Worm (Caenorhabditis elegans) whole organism, L3 larva: ENCODE results near the gene Y66D12A.11.

Source experiments
- R02D3.7 ChIP-seq: fragments of 150-350 bp; optimal IDR thresholded peaks from 2 replicates; lab custom pipeline; 2014; ENCODE audit warnings: missing biosample characterization, missing genetic modification characterization
- ZK546.5 ChIP-seq: sonication (generic microtip); optimal IDR thresholded peaks from 2 replicates; lab custom pipeline; 2017; ENCODE audit warnings: missing biosample characterization, missing genetic modification characterization
- aly-2 ChIP-seq: fragments of 150-350 bp; optimal IDR thresholded peaks from 2 replicates; lab custom pipeline; 2014; ENCODE audit warnings: missing biosample characterization, missing genetic modification characterization
- ama-1 ChIP-seq: fragments of 150-350 bp; optimal IDR thresholded peaks from 2 replicates; lab custom pipeline; 2018
- ceh-16 ChIP-seq: sonication (generic microtip); optimal IDR thresholded peaks from 2 replicates; lab custom pipeline; 2017; ENCODE audit warnings: missing biosample characterization, missing genetic modification characterization
- ceh-28 ChIP-seq: fragments of 150-350 bp; optimal IDR thresholded peaks from 2 replicates; lab custom pipeline; 2014; ENCODE audit warnings: missing biosample characterization, missing genetic modification reagents, missing genetic modification characterization
- ceh-82 ChIP-seq: fragments of 150-350 bp; optimal IDR thresholded peaks from 2 replicates; lab custom pipeline; 2014; ENCODE audit warnings: missing biosample characterization, missing genetic modification characterization
- ceh-9 ChIP-seq: sonication (generic microtip); optimal IDR thresholded peaks from 2 replicates; lab custom pipeline; 2018; ENCODE audit warnings: missing biosample characterization, missing genetic modification characterization
- daf-12 ChIP-seq: fragments of 150-350 bp; optimal IDR thresholded peaks from 2 replicates; lab custom pipeline; 2014; ENCODE audit warnings: missing biosample characterization, missing genetic modification reagents, missing genetic modification characterization
- egl-27 ChIP-seq: sonication (generic microtip); optimal IDR thresholded peaks from 4 replicates; lab custom pipeline; 2017; ENCODE audit warnings: missing biosample characterization, missing genetic modification reagents, missing genetic modification characterization
- egl-5 ChIP-seq: fragments of 150-350 bp; optimal IDR thresholded peaks from 2 replicates; lab custom pipeline; 2017; ENCODE audit warnings: missing biosample characterization, missing genetic modification reagents, missing genetic modification characterization, inconsistent platforms
- elt-1 ChIP-seq: fragments of 150-350 bp; optimal IDR thresholded peaks from 2 replicates; lab custom pipeline; 2014; ENCODE audit warnings: missing biosample characterization, missing genetic modification characterization
- elt-3 ChIP-seq, 3 experiments: fragments of 150-350 bp in 1 of 3; sonication (generic microtip) in 2 of 3; optimal IDR thresholded peaks; 2 replicates in 2 of 3; 4 replicates in 1 of 3; lab custom pipeline; 2014 to 2017; ENCODE audit warnings: missing biosample characterization in 3 of 3, missing genetic modification characterization in 3 of 3
- eor-1 ChIP-seq, 2 experiments: fragments of 150-350 bp; optimal IDR thresholded peaks; 2 replicates each; lab custom pipeline; 2014 to 2018; ENCODE audit warnings: missing biosample characterization in 2 of 2, missing genetic modification characterization in 2 of 2
- fkh-10 ChIP-seq: sonication (generic microtip); optimal IDR thresholded peaks from 2 replicates; lab custom pipeline; 2017; ENCODE audit warnings: missing biosample characterization, missing genetic modification reagents, missing genetic modification characterization
- hmg-11 ChIP-seq: sonication (generic microtip); optimal IDR thresholded peaks from 2 replicates; lab custom pipeline; 2016; ENCODE audit warnings: missing genetic modification characterization, missing compliant biosample characterization
- jun-1 ChIP-seq: fragments of 150-350 bp; optimal IDR thresholded peaks from 2 replicates; lab custom pipeline; 2014; ENCODE audit warnings: missing biosample characterization, missing genetic modification reagents, missing genetic modification characterization
- lin-15B ChIP-seq: fragments of 150-350 bp; optimal IDR thresholded peaks from 2 replicates; lab custom pipeline; 2014; ENCODE audit warnings: missing biosample characterization, missing genetic modification characterization
- lsy-12 ChIP-seq: sonication (generic microtip); optimal IDR thresholded peaks from 2 replicates; lab custom pipeline; 2016; ENCODE audit warnings: mild to moderate bottlenecking, missing genetic modification characterization, missing compliant biosample characterization
- mdl-1 ChIP-seq: fragments of 150-350 bp; optimal IDR thresholded peaks from 2 replicates; lab custom pipeline; 2014; ENCODE audit warnings: missing biosample characterization, missing genetic modification characterization
- mml-1 ChIP-seq: fragments of 150-350 bp; sonication (generic microtip); optimal IDR thresholded peaks from 3 replicates; lab custom pipeline; 2014; ENCODE audit warnings: missing biosample characterization, missing genetic modification characterization
- nfya-1 ChIP-seq: sonication (generic microtip); optimal IDR thresholded peaks from 2 replicates; lab custom pipeline; 2017; ENCODE audit warnings: missing genetic modification characterization, mild to moderate bottlenecking, missing compliant biosample characterization, antibody characterized with exemption, moderate library complexity; ENCODE audit not compliant: insufficient read depth
- nhr-11 ChIP-seq: fragments of 150-350 bp; optimal IDR thresholded peaks from 2 replicates; lab custom pipeline; 2014; ENCODE audit warnings: missing biosample characterization, missing genetic modification characterization
- nhr-12 ChIP-seq: fragments of 150-350 bp; optimal IDR thresholded peaks from 2 replicates; lab custom pipeline; 2014; ENCODE audit warnings: missing biosample characterization, missing genetic modification characterization
- nhr-23 ChIP-seq: fragments of 150-350 bp; optimal IDR thresholded peaks from 2 replicates; lab custom pipeline; 2014; ENCODE audit warnings: missing biosample characterization, missing genetic modification reagents, missing genetic modification characterization
- nhr-237 ChIP-seq: fragments of 150-350 bp; optimal IDR thresholded peaks from 2 replicates; lab custom pipeline; 2014; ENCODE audit warnings: missing biosample characterization, missing genetic modification characterization
- nhr-25 ChIP-seq: sonication (generic microtip); optimal IDR thresholded peaks from 2 replicates; lab custom pipeline; 2017; ENCODE audit warnings: missing biosample characterization, missing genetic modification characterization
- nhr-28 ChIP-seq: fragments of 150-350 bp; optimal IDR thresholded peaks from 2 replicates; lab custom pipeline; 2014; ENCODE audit warnings: missing biosample characterization, missing genetic modification characterization
- nhr-43 ChIP-seq: sonication (generic microtip); optimal IDR thresholded peaks from 2 replicates; lab custom pipeline; 2016; ENCODE audit warnings: mild to moderate bottlenecking, missing genetic modification characterization, missing compliant biosample characterization; ENCODE audit not compliant: poor library complexity, severe bottlenecking
- nhr-67 ChIP-seq: fragments of 150-350 bp; optimal IDR thresholded peaks from 2 replicates; lab custom pipeline; 2014; ENCODE audit warnings: missing biosample characterization, missing genetic modification characterization
- nhr-76 ChIP-seq: fragments of 150-350 bp; sonication (generic microtip); optimal IDR thresholded peaks from 5 replicates; lab custom pipeline; 2014; ENCODE audit warnings: missing biosample characterization, missing genetic modification characterization
- nhr-77 ChIP-seq: fragments of 150-350 bp; optimal IDR thresholded peaks from 2 replicates; lab custom pipeline; 2014; ENCODE audit warnings: missing biosample characterization, missing genetic modification characterization
- pha-4 ChIP-seq: fragments of 150-350 bp; optimal IDR thresholded peaks from 2 replicates; lab custom pipeline; 2014; ENCODE audit warnings: missing biosample characterization, missing genetic modification reagents, missing genetic modification characterization
- pqm-1 ChIP-seq: fragments of 150-350 bp; optimal IDR thresholded peaks from 2 replicates; lab custom pipeline; 2017; ENCODE audit warnings: missing biosample characterization, missing genetic modification characterization, inconsistent platforms
- sea-2 ChIP-seq: fragments of 150-350 bp; sonication (generic microtip); optimal IDR thresholded peaks from 4 replicates; lab custom pipeline; 2014; ENCODE audit warnings: missing biosample characterization, missing genetic modification reagents, missing genetic modification characterization
- skn-1 ChIP-seq: fragments of 150-350 bp; optimal IDR thresholded peaks from 2 replicates; lab custom pipeline; 2014; ENCODE audit warnings: missing biosample characterization, missing genetic modification characterization
- snpc-4 ChIP-seq: fragments of 150-350 bp; optimal IDR thresholded peaks from 2 replicates; lab custom pipeline; 2014; ENCODE audit warnings: missing biosample characterization, missing genetic modification characterization
- tbx-2 ChIP-seq: sonication (generic microtip); optimal IDR thresholded peaks from 2 replicates; lab custom pipeline; 2016; ENCODE audit warnings: mild to moderate bottlenecking, missing genetic modification characterization, missing compliant biosample characterization
- unc-39 ChIP-seq: sonication (generic microtip); optimal IDR thresholded peaks from 4 replicates; lab custom pipeline; 2017; ENCODE audit warnings: missing biosample characterization, missing genetic modification characterization
- zag-1 ChIP-seq: fragments of 150-350 bp; optimal IDR thresholded peaks from 2 replicates; lab custom pipeline; 2014; ENCODE audit warnings: missing biosample characterization, missing genetic modification characterization
- ztf-11 ChIP-seq: fragments of 150-350 bp; optimal IDR thresholded peaks from 2 replicates; lab custom pipeline; 2014; ENCODE audit warnings: missing biosample characterization, missing genetic modification characterization

Gene Y66D12A.11

DNA sequence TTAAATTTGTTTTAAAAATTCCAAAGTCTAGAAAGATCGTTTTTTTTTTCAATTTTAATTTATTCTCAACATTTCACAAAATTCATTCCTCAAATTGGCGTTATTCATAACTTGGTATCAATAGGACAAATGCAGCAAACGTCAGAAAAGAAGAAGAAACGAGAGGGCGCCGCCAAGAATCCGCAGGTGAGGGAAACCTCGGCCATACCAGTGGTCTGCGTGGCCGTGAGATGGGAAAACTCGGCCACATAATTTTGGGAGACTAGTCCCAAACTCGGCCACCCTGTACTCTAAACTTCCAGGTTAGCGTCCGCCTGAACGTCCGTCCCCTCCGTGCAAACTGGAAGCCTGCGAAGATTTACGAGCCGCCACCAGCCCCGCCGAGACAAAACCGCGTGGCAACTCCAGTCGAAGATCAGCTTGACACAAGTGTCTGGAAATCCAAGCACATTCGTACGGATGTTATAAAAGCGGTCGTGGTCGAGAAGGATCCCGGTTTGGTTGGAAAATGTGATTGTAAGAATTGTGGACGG lies at the start of gene Y66D12A.11:
TSS of gene Y66D12A.11 (plus strand) at position 51 of the 533 bp plus-strand sequence.
- TF ChIP-seq ceh-28 (no peak), zag-1 (tag; lab: Kevin White, UChicago) (no peak), nhr-43 (tag; lab: Kevin White, UChicago) (no peak), nhr-23 (tag; lab: Kevin White, UChicago) (no peak), ama-1 (lab: Kevin White, UChicago) (no peak), daf-12 (tag; lab: Kevin White, UChicago) (no peak), ceh-9 (tag; lab: Kevin White, UChicago) (no peak), ztf-11 (no peak), elt-1 (tag; lab: Kevin White, UChicago) (no peak), nhr-12 (tag; lab: Kevin White, UChicago) (no peak), nhr-77 (no peak), jun-1 (tag; lab: Kevin White, UChicago) (no peak), eor-1 (tag; optimal IDR thresholded peaks at IDR 0.05; lab: Kevin White, UChicago) (no peak), pqm-1 (no peak), egl-27 (no peak), snpc-4 (no peak), R02D3.7 (tag; lab: Kevin White, UChicago) (no peak)

DNA sequence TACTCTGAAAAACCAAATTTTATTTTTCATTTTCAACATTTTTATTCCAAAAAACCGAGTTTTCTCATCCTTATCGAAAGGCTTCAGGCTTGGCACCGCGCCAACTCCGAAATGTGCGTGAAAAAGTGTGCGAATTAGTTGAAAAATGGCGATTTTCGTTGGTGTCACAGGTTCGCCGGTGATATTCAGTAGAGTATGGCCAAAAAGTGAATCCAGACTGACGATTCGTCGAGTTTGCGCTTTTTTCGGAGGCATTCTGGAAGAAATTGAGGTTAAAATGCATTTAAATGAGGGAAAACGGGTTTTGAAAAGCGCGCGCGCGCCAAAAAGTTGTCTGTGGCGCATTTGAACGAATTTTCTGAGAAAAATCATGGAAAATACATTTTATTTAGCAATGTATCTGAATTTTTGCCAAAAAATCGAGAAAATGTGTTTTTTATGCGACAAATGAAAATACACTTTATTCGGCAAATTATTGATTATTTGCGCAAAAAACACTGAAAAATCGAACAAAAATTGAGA lies 39.7 kb upstream of the Y66D12A.11 start, which contains the start of the genes Y66D12A.16 and such-1:
TSS of gene Y66D12A.16 (plus strand) at position 51 of the 522 bp plus-strand sequence.
TSS of gene such-1 (minus strand) at position 256 of the 522 bp plus-strand sequence.
- no peak for TF ChIP-seq zag-1 (tag; lab: Kevin White, UChicago)
- TF ChIP-seq pha-4 (tag; lab: Kevin White, UChicago) = no peak
- TF ChIP-seq sea-2 = no peak
- no peak for TF ChIP-seq nhr-67 (tag; lab: Kevin White, UChicago)
- no peak for TF ChIP-seq lsy-12 (tag; lab: Kevin White, UChicago)
- no peak for TF ChIP-seq aly-2
- no peak for TF ChIP-seq jun-1 (tag; lab: Kevin White, UChicago)
- no peak for TF ChIP-seq skn-1 (tag; lab: Kevin White, UChicago)
- no peak for TF ChIP-seq nhr-28
- no peak for TF ChIP-seq nhr-237 (tag; lab: Kevin White, UChicago)

DNA sequence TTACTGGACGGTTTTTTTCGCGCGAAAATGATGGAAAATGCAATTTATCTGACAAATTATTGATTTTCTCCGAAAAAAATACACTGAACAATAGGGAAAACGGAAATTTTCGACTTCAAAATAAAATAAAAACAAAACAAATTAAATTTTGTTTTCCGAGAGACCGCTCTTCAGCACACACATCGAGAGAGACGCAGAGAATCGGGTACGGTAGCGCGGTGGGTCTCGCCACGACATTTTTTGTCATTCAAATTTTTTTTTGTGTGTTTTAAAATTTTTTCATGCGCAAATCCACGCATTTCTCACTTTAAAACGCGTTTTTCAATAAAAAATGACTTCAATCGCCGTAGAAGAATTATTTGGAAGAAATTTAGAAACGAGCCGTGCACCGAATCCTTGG lies 39.2 kb upstream of the Y66D12A.11 start:
- TF ChIP-seq nhr-12 (tag; lab: Kevin White, UChicago) (no peak), elt-1 (tag; lab: Kevin White, UChicago) (no peak), nhr-43 (tag; lab: Kevin White, UChicago) (no peak), zag-1 (tag; lab: Kevin White, UChicago) (no peak), unc-39 (tag; lab: Kevin White, UChicago) (no peak)
- TF ChIP-seq, all 47 proteins: peak for 0

DNA sequence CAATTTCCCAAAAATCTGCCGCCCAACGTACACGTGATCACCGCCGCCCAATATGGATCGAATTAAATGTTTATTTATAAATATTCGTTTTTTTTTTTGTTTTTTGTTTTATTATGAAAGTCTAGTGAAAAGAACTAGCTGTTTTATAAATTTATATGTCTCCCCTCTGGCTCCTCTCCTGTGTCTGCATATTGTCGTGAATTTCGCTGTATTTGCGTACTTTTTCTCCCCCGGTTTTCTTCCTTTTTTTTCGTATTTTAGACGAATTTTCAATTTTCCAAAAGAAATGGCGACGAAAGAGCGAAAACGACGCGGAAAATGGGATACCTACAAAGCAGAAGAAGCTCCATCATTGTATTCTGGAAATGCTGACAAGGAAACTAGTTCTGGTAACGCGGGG lies 36.9 kb upstream of the Y66D12A.11 start, which contains the start of gene xpb-1:
TSS of gene xpb-1 (plus strand) at position 262 of the 400 bp plus-strand sequence.
- TF ChIP-seq ZK546.5 (no peak), elt-3 (tag; optimal IDR thresholded peaks at IDR 0.05; lab: Kevin White, UChicago) (no peak), pqm-1 (no peak), jun-1 (tag; lab: Kevin White, UChicago) (no peak), ceh-28 (no peak), pha-4 (tag; lab: Kevin White, UChicago) (peak; percentile 13), ceh-16 (no peak), nhr-11 (tag; lab: Kevin White, UChicago) (no peak), nhr-43 (tag; lab: Kevin White, UChicago) (no peak), ceh-82 (tag; lab: Kevin White, UChicago) (no peak), ceh-9 (tag; lab: Kevin White, UChicago) (no peak), zag-1 (tag; lab: Kevin White, UChicago) (no peak), lsy-12 (tag; lab: Kevin White, UChicago) (no peak), lin-15B (tag; lab: Kevin White, UChicago) (peak; percentile 44), nfya-1 (tag; lab: Kevin White, UChicago) (peak; percentile 20), tbx-2 (tag; lab: Kevin White, UChicago) (no peak), nhr-77 (no peak), elt-1 (tag; lab: Kevin White, UChicago) (no peak), eor-1 (tag; optimal IDR thresholded peaks at IDR 0.05; lab: Kevin White, UChicago) (no peak), egl-27 (no peak), nhr-76 (tag; lab: Kevin White, UChicago) (no peak), fkh-10 (GFP tag; lab: Kevin White, UChicago) (no peak), mdl-1 (tag; lab: Kevin White, UChicago) (no peak), R02D3.7 (tag; lab: Kevin White, UChicago) (no peak), nhr-25 (tag; lab: Kevin White, UChicago) (no peak), ztf-11 (no peak), aly-2 (no peak), hmg-11 (tag; lab: Kevin White, UChicago) (peak; percentile 29), nhr-23 (tag; lab: Kevin White, UChicago) (peak; percentile 7), mml-1 (tag; lab: Kevin White, UChicago) (no peak), egl-5 (tag; lab: Kevin White, UChicago) (no peak)
- TF ChIP-seq, all 47 proteins: peak for 5
